Fruit fly (Drosophila melanogaster): ENCODE data around the gene CG14262.

The CG14262 gene

dm6 chr3R:27273118-27274062 lies 8.2 kb upstream of the CG14262 start, which contains the start of gene CG5934 (continued):
- peak; percentile 24 for TF ChIP-seq scrt (GFP tag; optimal IDR thresholded peaks at IDR 0.05)
- TF ChIP-seq NfI (GFP tag; optimal IDR thresholded peaks at IDR 0.05), result peak; percentile 47
- TF ChIP-seq stwl (tag; optimal IDR thresholded peaks at IDR 0.05), result peak; percentile 75
- peak; percentile 44 for TF ChIP-seq Dref (GFP tag; IDR thresholded peaks at IDR 0.05)
- no peak for TF ChIP-seq bowl (GFP tag; IDR thresholded peaks at IDR 0.05)
- TF ChIP-seq kni (GFP tag; optimal IDR thresholded peaks at IDR 0.05), result peak; percentile 19
- no peak for TF ChIP-seq crol (GFP tag; IDR thresholded peaks at IDR 0.05)
- 0 out of 3 replicates have a peak, but pooled peaks have one; percentile 20 for TF ChIP-seq CG16813 (GFP tag; IDR thresholded peaks at IDR 0.05; ENCODE audit: partially characterized antibody)
- TF ChIP-seq CG16863 (GFP tag; optimal IDR thresholded peaks at IDR 0.05), result no peak
- TF ChIP-seq CG2199 (GFP tag; IDR thresholded peaks at IDR 0.05), result no peak
- peak; percentile 47 for TF ChIP-seq Dp (GFP tag; optimal IDR thresholded peaks at IDR 0.05)
- peak; percentile 59; the same call in 1 of the 2 replicates for TF ChIP-seq NFAT (GFP tag; IDR thresholded peaks at IDR 0.05)
- no peak for TF ChIP-seq salm (tag; optimal IDR thresholded peaks at IDR 0.05)
- peak; percentile 95 for TF ChIP-seq Ets65A (GFP tag)
- no peak for TF ChIP-seq slou (GFP tag; optimal IDR thresholded peaks at IDR 0.05)
- TF ChIP-seq ewg (GFP tag; optimal IDR thresholded peaks at IDR 0.05), result peak; percentile 1
- TF ChIP-seq Opbp (GFP tag; IDR thresholded peaks at IDR 0.05; ENCODE audit: partially characterized antibody), result peak; percentile 54; the same call in 1 of the 3 replicates
- TF ChIP-seq Ets97D (GFP tag; optimal IDR thresholded peaks at IDR 0.05), result peak; percentile 70
- peak; percentile 20 for TF ChIP-seq grn (GFP tag; optimal IDR thresholded peaks at IDR 0.05)
- TF ChIP-seq Vsx1 (GFP tag; optimal IDR thresholded peaks at IDR 0.05), result no peak
- TF ChIP-seq CG14710 (tag; optimal IDR thresholded peaks at IDR 0.05), result peak; percentile 39
- peak; percentile 72 for TF ChIP-seq Deaf1 (tag; optimal IDR thresholded peaks at IDR 0.05)
- 0 out of 2 replicates have a peak, but pooled peaks have one; percentile 8 for TF ChIP-seq CG31441 (GFP tag; IDR thresholded peaks at IDR 0.05)
- TF ChIP-seq hbn (GFP tag; IDR thresholded peaks at IDR 0.05; ENCODE audit: partially characterized antibody), result no peak
- peak; percentile 67 for TF ChIP-seq zfh2 (GFP tag; optimal IDR thresholded peaks at IDR 0.05)
- TF ChIP-seq HLH4C (GFP tag; IDR thresholded peaks at IDR 0.05; ENCODE audit: partially characterized antibody), result 0 out of 3 replicates have a peak, but pooled peaks have one; percentile 41
- peak; percentile 27 for TF ChIP-seq fu2 (GFP tag; optimal IDR thresholded peaks at IDR 0.05)
- no peak for TF ChIP-seq h (optimal IDR thresholded peaks at IDR 0.05)
- peak; percentile 5 for TF ChIP-seq Nf-YC (tag; optimal IDR thresholded peaks at IDR 0.05)
- TF ChIP-seq Aef1 (GFP tag; IDR thresholded peaks at IDR 0.05), result peak; percentile 27; the same call in 1 of the 3 replicates
- peak; percentile 57 for TF ChIP-seq ems (GFP tag; optimal IDR thresholded peaks at IDR 0.05)
- peak; percentile 27 for TF ChIP-seq bcd (GFP tag; optimal IDR thresholded peaks at IDR 0.05)
- peak; percentile 36 for TF ChIP-seq CG9817 (tag; optimal IDR thresholded peaks at IDR 0.05)
- TF ChIP-seq CG34376 (GFP tag; optimal IDR thresholded peaks at IDR 0.05), result peak; percentile 35
- peak; percentile 62 for TF ChIP-seq CG12659 (GFP tag; optimal IDR thresholded peaks at IDR 0.05)
- peak; percentile 26 for TF ChIP-seq nmo (GFP tag; optimal IDR thresholded peaks at IDR 0.05)
- TF ChIP-seq sob (GFP tag; IDR thresholded peaks at IDR 0.05), result peak; percentile 42
- TF ChIP-seq CG8388 (GFP tag; optimal IDR thresholded peaks at IDR 0.05), result peak; percentile 2
- peak; percentile 0 for TF ChIP-seq CG10654 (GFP tag; optimal IDR thresholded peaks at IDR 0.05)
- TF ChIP-seq pzg (GFP tag; optimal IDR thresholded peaks at IDR 0.05), result peak; percentile 59
- TF ChIP-seq ind (GFP tag; optimal IDR thresholded peaks at IDR 0.05), result peak; percentile 42
- TF ChIP-seq Sry-δ (GFP tag; optimal IDR thresholded peaks at IDR 0.05), result peak; percentile 42
- peak; percentile 25 for TF ChIP-seq CG3995 (GFP tag; optimal IDR thresholded peaks at IDR 0.05)
- no peak for TF ChIP-seq Fer3 (tag; optimal IDR thresholded peaks at IDR 0.05)
- TF ChIP-seq CG17385 (GFP tag; optimal IDR thresholded peaks at IDR 0.05), result peak; percentile 97
- TF ChIP-seq CG18011 (GFP tag; optimal IDR thresholded peaks at IDR 0.05), result no peak
- peak; percentile 75 for TF ChIP-seq slbo (GFP tag; IDR thresholded peaks at IDR 0.05)
- TF ChIP-seq dpn (GFP tag; optimal IDR thresholded peaks at IDR 0.05), result peak in 1 of 2 experiments; percentile 32
